Worm (Caenorhabditis elegans): ENCODE measurements around the gene moc-2.

Gene moc-2

ce11 chrV:6549148-6549547, 45.2 kb upstream of the moc-2 start, which contains the start of gene K04A8.20:
K04A8.20 (plus strand) TSS chrV:6549448.
- TF ChIP-seq dve-1 (tag; optimal IDR thresholded peaks at IDR 0.05; ENCODE audit: insufficient read depth) = peak; percentile 2
- no peak for TF ChIP-seq nhr-10 (tag; optimal IDR thresholded peaks at IDR 0.05)

- TF ChIP-seq nhr-48 (tag; optimal IDR thresholded peaks at IDR 0.05) (no peak), dve-1 (tag; optimal IDR thresholded peaks at IDR 0.05; ENCODE audit: insufficient read depth) (peak; percentile 22), unc-62 (GFP tag; optimal IDR thresholded peaks at IDR 0.05 in 1 of 2) (peak in 1 of 2 experiments; percentile 95), unc-62 (tag; optimal IDR thresholded peaks at IDR 0.05) (no peak), nhr-111 (GFP tag; optimal IDR thresholded peaks at IDR 0.05) (no peak), mdl-1 (tag; optimal IDR thresholded peaks at IDR 0.05) (peak in 1 of 2 experiments; percentile 8), R02D3.7 (tag; optimal IDR thresholded peaks at IDR 0.05) (no peak), ZK337.2 (GFP tag; IDR thresholded peaks at IDR 0.05) (no peak), madf-5 (GFP tag; IDR thresholded peaks at IDR 0.05) (no peak), D1046.2 (GFP tag; IDR thresholded peaks at IDR 0.05) (no peak), sdz-12 (GFP tag; optimal IDR thresholded peaks at IDR 0.05) (no peak), T26A8.4 (GFP tag; IDR thresholded peaks at IDR 0.05) (no peak), aha-1 (tag) (peak; percentile 37)
Measured at ce11 chrV:6548309-6548708, 44.3 kb upstream of the moc-2 start.

- TF ChIP-seq daf-16 (GFP tag; optimal IDR thresholded peaks at IDR 0.05) (no peak), daf-16 (tag; optimal IDR thresholded peaks at IDR 0.05) (peak; percentile 26), nhr-28 (tag; optimal IDR thresholded peaks at IDR 0.05) (peak; percentile 45), dmd-8 (GFP tag; IDR thresholded peaks at IDR 0.05) (no peak), dve-1 (tag; optimal IDR thresholded peaks at IDR 0.05; ENCODE audit: insufficient read depth) (peak; percentile 62), D1046.2 (GFP tag; IDR thresholded peaks at IDR 0.05) (no peak), skn-1 (tag; optimal IDR thresholded peaks at IDR 0.05) (no peak), snpc-1.2 (GFP tag; IDR thresholded peaks at IDR 0.05) (no peak), hlh-11 (tag; optimal IDR thresholded peaks at IDR 0.05) (peak; percentile 14), pqm-1 (tag; optimal IDR thresholded peaks at IDR 0.05) (peak; percentile 37), aha-1 (tag) (peak; percentile 71), dmd-6 (GFP tag; IDR thresholded peaks at IDR 0.05) (0 out of 2 replicates have a peak, but pooled peaks have one; percentile 18), hlh-30 (tag; optimal IDR thresholded peaks at IDR 0.05; ENCODE audit: insufficient read depth) (peak; percentile 11)
Measured at ce11 chrV:6546450-6547171, 42.6 kb upstream of the moc-2 start, which contains the start of gene dre-1. dre-1 (minus strand) TSS chrV:6546500.

ce11 chrV:6544999-6545398, 41.0 kb upstream of the moc-2 start:
- TF ChIP-seq unc-62 (GFP tag; optimal IDR thresholded peaks at IDR 0.05 in 1 of 2) (peak in 1 of 2 experiments; percentile 78), unc-62 (tag; optimal IDR thresholded peaks at IDR 0.05) (no peak), nhr-25 (tag; optimal IDR thresholded peaks at IDR 0.05; ENCODE audit: borderline replicate concordance, insufficient read depth) (peak; percentile 33), hlh-30 (tag; optimal IDR thresholded peaks at IDR 0.05; ENCODE audit: insufficient read depth) (peak; percentile 51), mxl-3 (GFP tag; optimal IDR thresholded peaks at IDR 0.05) (peak; percentile 57), daf-19 (GFP tag; conservative IDR thresholded peaks at IDR 0.05) (no peak)

- TF ChIP-seq lsy-2 (tag; optimal IDR thresholded peaks at IDR 0.05) (peak in 1 of 2 experiments; percentile 10), set-16 (GFP tag; IDR thresholded peaks at IDR 0.05) (peak; percentile 90), aha-1 (tag) (peak; percentile 72), snpc-4 (tag; optimal IDR thresholded peaks at IDR 0.05) (no peak), ama-1 (optimal IDR thresholded peaks at IDR 0.05) (no peak), nhr-25 (tag; optimal IDR thresholded peaks at IDR 0.05; ENCODE audit: borderline replicate concordance, insufficient read depth) (peak; percentile 14), hlh-30 (tag; optimal IDR thresholded peaks at IDR 0.05; ENCODE audit: insufficient read depth) (peak; percentile 45), unc-62 (GFP tag; optimal IDR thresholded peaks at IDR 0.05 in 1 of 2) (peak in 1 of 2 experiments; percentile 97), unc-62 (tag; optimal IDR thresholded peaks at IDR 0.05) (no peak), egl-43 (GFP tag; IDR thresholded peaks at IDR 0.05) (0 out of 2 replicates have a peak, but pooled peaks have one; percentile 27), snpc-1.2 (GFP tag; IDR thresholded peaks at IDR 0.05) (no peak), hlh-11 (tag; optimal IDR thresholded peaks at IDR 0.05) (peak; percentile 46), cey-2 (tag; optimal IDR thresholded peaks at IDR 0.05; ENCODE audit: borderline replicate concordance, insufficient read depth) (no peak), mxl-3 (GFP tag; optimal IDR thresholded peaks at IDR 0.05) (peak; percentile 66)
Measured at ce11 chrV:6541875-6542274, 37.9 kb upstream of the moc-2 start.

All from whole organism, L4 larva.